Fruit fly (Drosophila melanogaster) whole organism, embryonic: ENCODE data around the gene zye.

Experiments used
- Adf1 ChIP-seq: fragments of 200-800 bp; sonication (Bioruptor generic); IDR thresholded peaks from 2 replicates; pipeline ENCODE4 v1.3.6; 2022; ENCODE audit warnings: missing biosample characterization, missing genetic modification characterization
- Aef1 ChIP-seq: fragments of 200-800 bp; sonication (Bioruptor generic); IDR thresholded peaks from 3 replicates; pipeline ENCODE4 v1.3.6; 2022; ENCODE audit warnings: missing biosample characterization, missing genetic modification characterization
- Awh ChIP-seq: fragments of 200-800 bp; sonication (Bioruptor generic); IDR thresholded peaks from 2 replicates; pipeline ENCODE4, ENCODE4 v1.3.6; 2022; ENCODE audit warnings: missing biosample characterization, missing genetic modification characterization
- Bteb2 ChIP-seq: fragments of 200-800 bp; sonication (Bioruptor generic); optimal IDR thresholded peaks from 2 replicates; lab custom pipeline; 2016; ENCODE audit warnings: missing biosample characterization, missing genetic modification characterization
- CG10366 ChIP-seq: fragments of 200-800 bp; sonication (Bioruptor generic); IDR thresholded peaks from 2 replicates; pipeline ENCODE4 v1.3.6; 2022; ENCODE audit warnings: missing biosample characterization, missing genetic modification characterization
- CG10462 ChIP-seq: fragments of 200-800 bp; sonication (Bioruptor generic); optimal IDR thresholded peaks from 2 replicates; lab custom pipeline; 2016; ENCODE audit warnings: missing biosample characterization, missing genetic modification characterization
- CG11504 ChIP-seq: fragments of 200-800 bp; sonication (Bioruptor generic); optimal IDR thresholded peaks from 3 replicates; lab custom pipeline; 2019; ENCODE audit warnings: missing biosample characterization, mild to moderate bottlenecking, missing genetic modification characterization, moderate library complexity
- CG12299 ChIP-seq: fragments of 200-800 bp; sonication (Bioruptor generic); optimal IDR thresholded peaks from 2 replicates; lab custom pipeline; 2018; ENCODE audit warnings: missing biosample characterization, mild to moderate bottlenecking, missing genetic modification characterization
- CG13775 ChIP-seq: fragments of 200-800 bp; sonication (Bioruptor generic); optimal IDR thresholded peaks from 3 replicates; lab custom pipeline; 2017; ENCODE audit warnings: missing biosample characterization, mild to moderate bottlenecking, missing genetic modification characterization
- CG14860 ChIP-seq: fragments of 200-800 bp; sonication (Bioruptor generic); IDR thresholded peaks from 3 replicates; pipeline ENCODE4 v1.3.6; 2022; ENCODE audit warnings: missing biosample characterization, missing genetic modification characterization; ENCODE audit not compliant: partially characterized antibody
- CG15696 ChIP-seq: fragments of 200-800 bp; sonication (Bioruptor generic); optimal IDR thresholded peaks from 2 replicates; lab custom pipeline; 2019; ENCODE audit warnings: missing biosample characterization, mild to moderate bottlenecking, missing genetic modification characterization, moderate library complexity
- CG16779 ChIP-seq: fragments of 200-800 bp; sonication (Bioruptor generic); IDR thresholded peaks from 2 replicates; pipeline ENCODE4 v1.3.6; 2022; ENCODE audit warnings: missing biosample characterization, missing genetic modification characterization
- CG18599 ChIP-seq: fragments of 200-800 bp; sonication (Bioruptor generic); optimal IDR thresholded peaks from 3 replicates; lab custom pipeline; 2017; ENCODE audit warnings: missing biosample characterization, missing genetic modification characterization, mild to moderate bottlenecking, moderate library complexity, missing genetic modification reagents
- CG18619 ChIP-seq: fragments of 200-800 bp; sonication (Bioruptor generic); optimal IDR thresholded peaks from 3 replicates; lab custom pipeline; 2017; ENCODE audit warnings: missing biosample characterization, mild to moderate bottlenecking, missing genetic modification characterization
- CG2116 ChIP-seq: fragments of 200-800 bp; sonication (Bioruptor generic); optimal IDR thresholded peaks from 3 replicates; lab custom pipeline; 2018; ENCODE audit warnings: missing biosample characterization, mild to moderate bottlenecking, missing genetic modification characterization
- CG30020 ChIP-seq: fragments of 200-800 bp; optimal IDR thresholded peaks from 2 replicates; lab custom pipeline; 2019; ENCODE audit warnings: missing biosample characterization, mild to moderate bottlenecking, missing genetic modification characterization, moderate library complexity
- CG30431 ChIP-seq: fragments of 200-800 bp; sonication (Bioruptor generic); optimal IDR thresholded peaks from 2 replicates; lab custom pipeline; 2017; ENCODE audit warnings: missing biosample characterization, missing genetic modification characterization
- CG31441 ChIP-seq: fragments of 200-800 bp; sonication (Bioruptor generic); IDR thresholded peaks from 2 replicates; pipeline ENCODE4 v1.3.6; 2022; ENCODE audit warnings: missing biosample characterization, missing genetic modification characterization
- CG32767 ChIP-seq: fragments of 200-800 bp; sonication (Bioruptor generic); IDR thresholded peaks from 2 replicates; pipeline ENCODE4 v1.3.6; 2022; ENCODE audit warnings: missing biosample characterization, missing genetic modification characterization
- CG6683 ChIP-seq: fragments of 200-800 bp; sonication (Bioruptor generic); optimal IDR thresholded peaks from 2 replicates; lab custom pipeline; 2017; ENCODE audit warnings: missing biosample characterization, mild to moderate bottlenecking, missing genetic modification characterization, missing genetic modification reagents
- CG7372 ChIP-seq: fragments of 200-800 bp; sonication (Bioruptor generic); IDR thresholded peaks from 2 replicates; pipeline ENCODE4 v1.3.6; 2022; ENCODE audit warnings: missing biosample characterization, missing genetic modification characterization
- CG9876 ChIP-seq: fragments of 200-800 bp; sonication (Bioruptor generic); optimal IDR thresholded peaks from 2 replicates; lab custom pipeline; 2016; ENCODE audit warnings: missing biosample characterization, missing genetic modification characterization
- CG9932 ChIP-seq: fragments of 200-800 bp; sonication (Bioruptor generic); IDR thresholded peaks from 2 replicates; pipeline ENCODE4 v1.3.6; 2022; ENCODE audit warnings: missing biosample characterization, missing genetic modification characterization
- CTCF ChIP-seq: fragments of 200-800 bp; sonication (Bioruptor generic); optimal IDR thresholded peaks from 2 replicates; lab custom pipeline; 2017; ENCODE audit warnings: missing biosample characterization, mild to moderate bottlenecking, missing genetic modification characterization, moderate library complexity
- Dip3 ChIP-seq: fragments of 200-800 bp; sonication (Bioruptor generic); optimal IDR thresholded peaks from 3 replicates; lab custom pipeline; 2016; ENCODE audit warnings: missing biosample characterization, missing genetic modification characterization
- Dref ChIP-seq: fragments of 200-800 bp; sonication (Bioruptor generic); IDR thresholded peaks from 2 replicates; pipeline ENCODE4 v1.3.6; 2022; ENCODE audit warnings: missing biosample characterization, missing genetic modification characterization
- Hr78 ChIP-seq, 2 experiments: fragments of 200-800 bp in 1 of 2; fragments of >200 bp in 1 of 2; sonication (Bioruptor generic) in 1 of 2; optimal IDR thresholded peaks; 2 replicates each; lab custom pipeline; 2017 to 2019; ENCODE audit warnings: missing biosample characterization in 2 of 2, missing genetic modification characterization in 2 of 2, mild to moderate bottlenecking in 1 of 2, moderate library complexity in 1 of 2
- MBD-R2 ChIP-seq: fragments of 200-800 bp; sonication (Bioruptor generic); IDR thresholded peaks from 2 replicates; pipeline ENCODE4 v1.3.6; 2022; ENCODE audit warnings: missing biosample characterization, missing genetic modification characterization
- Max ChIP-seq: fragments of 200-800 bp; sonication (Bioruptor generic); optimal IDR thresholded peaks from 2 replicates; lab custom pipeline; 2016; ENCODE audit warnings: missing biosample characterization, mild to moderate bottlenecking, missing genetic modification characterization
- Meics ChIP-seq: fragments of 200-800 bp; sonication (Bioruptor generic); optimal IDR thresholded peaks from 2 replicates; lab custom pipeline; 2017; ENCODE audit warnings: missing biosample characterization, mild to moderate bottlenecking, missing genetic modification characterization
- Nf-YA ChIP-seq: fragments of 200-800 bp; sonication (Bioruptor generic); IDR thresholded peaks from 2 replicates; pipeline ENCODE4 v1.3.6; 2022; ENCODE audit warnings: missing biosample characterization, missing genetic modification characterization
- Oaz ChIP-seq: fragments of 200-800 bp; sonication (Bioruptor generic); IDR thresholded peaks from 2 replicates; pipeline ENCODE4 v1.3.6; 2022; ENCODE audit warnings: missing biosample characterization, missing genetic modification characterization
- Optix ChIP-seq: fragments of 200-800 bp; sonication (Bioruptor generic); IDR thresholded peaks from 3 replicates; pipeline ENCODE4 v1.3.6; 2022; ENCODE audit warnings: missing biosample characterization, missing genetic modification characterization
- Vsx1 ChIP-seq: fragments of 200-800 bp; sonication (Bioruptor generic); optimal IDR thresholded peaks from 2 replicates; lab custom pipeline; 2017; ENCODE audit warnings: missing biosample characterization, mild to moderate bottlenecking, missing genetic modification characterization, missing genetic modification reagents
- Xbp1 ChIP-seq: fragments of 200-800 bp; sonication (Bioruptor generic); optimal IDR thresholded peaks from 3 replicates; lab custom pipeline; 2016; ENCODE audit warnings: missing biosample characterization, mild to moderate bottlenecking, missing genetic modification characterization
- Xrp1 ChIP-seq: fragments of 200-800 bp; sonication (Bioruptor generic); IDR thresholded peaks from 2 replicates; pipeline ENCODE4 v1.3.6; 2022; ENCODE audit warnings: missing biosample characterization, missing genetic modification characterization
- btn ChIP-seq: fragments of 200-800 bp; sonication (Bioruptor generic); optimal IDR thresholded peaks from 2 replicates; lab custom pipeline; 2016; ENCODE audit warnings: missing biosample characterization, missing genetic modification characterization
- crol ChIP-seq: fragments of 200-800 bp; sonication (Bioruptor generic); IDR thresholded peaks from 2 replicates; pipeline ENCODE4 v1.3.6; 2022; ENCODE audit warnings: missing biosample characterization, missing genetic modification characterization
- eyg ChIP-seq: fragments of 200-800 bp; sonication (Bioruptor generic); optimal IDR thresholded peaks from 3 replicates; lab custom pipeline; 2016; ENCODE audit warnings: missing biosample characterization, missing genetic modification characterization
- fd102C ChIP-seq: fragments of 200-800 bp; sonication (Bioruptor generic); optimal IDR thresholded peaks from 2 replicates; lab custom pipeline; 2018; ENCODE audit warnings: missing biosample characterization, mild to moderate bottlenecking, missing genetic modification characterization, moderate library complexity
- fru ChIP-seq: fragments of >200 bp; optimal IDR thresholded peaks from 2 replicates; lab custom pipeline; 2017
- fu2 ChIP-seq: fragments of 200-800 bp; sonication (Bioruptor generic); optimal IDR thresholded peaks from 2 replicates; lab custom pipeline; 2016; ENCODE audit warnings: missing biosample characterization, missing genetic modification characterization
- hth ChIP-seq: fragments of >200 bp; optimal IDR thresholded peaks from 2 replicates; lab custom pipeline; 2017; ENCODE audit warnings: inconsistent platforms
- jigr1 ChIP-seq: fragments of 200-800 bp; sonication (Bioruptor generic); IDR thresholded peaks from 3 replicates; pipeline ENCODE4 v1.3.6; 2022; ENCODE audit warnings: missing biosample characterization, missing genetic modification characterization
- lmd ChIP-seq: fragments of 200-800 bp; sonication (Bioruptor generic); IDR thresholded peaks from 2 replicates; pipeline ENCODE4 v1.3.6; 2022; ENCODE audit warnings: missing biosample characterization, missing genetic modification characterization
- mld ChIP-seq: fragments of 200-800 bp; sonication (Bioruptor generic); IDR thresholded peaks from 3 replicates; pipeline ENCODE4 v1.3.6; 2022; ENCODE audit warnings: missing biosample characterization, missing genetic modification characterization; ENCODE audit not compliant: partially characterized antibody
- ranshi ChIP-seq: fragments of 200-800 bp; sonication (Bioruptor generic); IDR thresholded peaks from 2 replicates; pipeline ENCODE4 v1.3.6; 2022; ENCODE audit warnings: missing biosample characterization, missing genetic modification characterization
- sr ChIP-seq: fragments of 200-800 bp; sonication (Bioruptor generic); IDR thresholded peaks from 3 replicates; pipeline ENCODE4 v1.3.6; 2022; ENCODE audit warnings: missing biosample characterization, missing genetic modification characterization
- ssp ChIP-seq: fragments of 200-800 bp; sonication (Bioruptor generic); IDR thresholded peaks from 2 replicates; pipeline ENCODE4 v1.3.6; 2022; ENCODE audit warnings: missing biosample characterization, missing genetic modification characterization
- ttk ChIP-seq: fragments of 200-800 bp; sonication (Bioruptor generic); IDR thresholded peaks from 2 replicates; pipeline ENCODE4 v2.1.2; 2022; ENCODE audit warnings: missing biosample characterization, missing genetic modification characterization
- wdn ChIP-seq: fragments of 200-800 bp; sonication (Bioruptor generic); IDR thresholded peaks from 2 replicates; pipeline ENCODE4 v1.3.6; 2022; ENCODE audit warnings: missing biosample characterization, missing genetic modification characterization

The zye gene

DNA sequence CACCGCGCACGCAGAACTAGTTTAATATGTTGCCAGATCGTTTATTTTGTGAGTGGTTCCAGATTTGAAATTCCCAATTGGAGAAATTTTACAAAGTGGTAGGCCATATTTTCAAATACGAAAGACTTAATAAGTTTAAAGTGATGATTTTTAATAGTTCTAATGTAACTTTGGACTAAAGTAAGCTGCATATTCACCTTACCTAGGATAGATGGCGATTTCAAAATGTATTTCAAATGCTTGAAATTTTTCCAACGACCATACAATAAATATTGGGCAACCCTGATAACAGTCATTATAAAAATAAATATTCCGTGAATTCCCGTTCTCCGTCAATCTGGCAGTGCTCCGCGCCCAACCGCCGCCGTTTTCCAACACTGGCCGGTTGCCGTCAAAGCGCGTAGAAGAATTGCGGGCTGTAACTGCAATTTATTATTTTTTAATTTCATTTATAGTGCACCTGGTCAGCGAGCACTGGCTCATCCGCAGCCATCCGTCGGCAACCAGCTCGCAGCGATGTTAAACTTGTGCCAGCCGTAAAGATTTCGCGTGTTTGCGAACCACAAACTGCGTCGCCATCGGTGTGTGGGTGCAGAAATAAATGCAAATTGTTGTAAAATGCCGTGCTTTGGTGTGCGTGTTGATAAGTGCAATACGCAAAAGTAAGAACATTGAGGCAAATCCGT lies 37.4 kb upstream of the zye start, which contains the start of the genes Ide and RhoBTB (continued):
- TF ChIP-seq Max: peak; percentile 79
- peak; percentile 32; the same call in 1 of the 2 replicates for TF ChIP-seq Adf1 (GFP tag; lab: Robert Waterston, UW)
- peak; percentile 89 for TF ChIP-seq CG31441 (GFP tag; lab: Robert Waterston, UW)
- 0 out of 2 replicates have a peak, but pooled peaks have one; percentile 13 for TF ChIP-seq Awh (GFP tag; lab: Robert Waterston, UW)
- peak; percentile 54; the same call in 1 of the 2 replicates for TF ChIP-seq Xrp1 (GFP tag; lab: Robert Waterston, UW)
- TF ChIP-seq CG18599: peak; percentile 80
- TF ChIP-seq Hr78 (GFP tag; optimal IDR thresholded peaks at IDR 0.05; lab: Kevin White, UChicago): no peak
- peak; percentile 88 for TF ChIP-seq Xbp1
- peak; percentile 85 for TF ChIP-seq lmd
- no peak for TF ChIP-seq CG16779 (GFP tag; lab: Robert Waterston, UW)
- TF ChIP-seq CG15696 (tag; lab: Kevin White, UChicago): peak; percentile 72
- peak; percentile 30 for TF ChIP-seq CTCF (GFP tag; lab: Kevin White, UChicago)
- TF ChIP-seq ssp: peak; percentile 67; the same call in 1 of the 2 replicates
- peak; percentile 12 for TF ChIP-seq btn (GFP tag; lab: Kevin White, UChicago)
- peak; percentile 93 for TF ChIP-seq Dip3
- no peak for TF ChIP-seq Optix (GFP tag; lab: Robert Waterston, UW)
- peak; percentile 75 for TF ChIP-seq eyg (GFP tag; lab: Kevin White, UChicago)
- no peak for TF ChIP-seq sr
- peak; percentile 92 for TF ChIP-seq fu2 (GFP tag; lab: Kevin White, UChicago)
- TF ChIP-seq Dref (GFP tag; lab: Robert Waterston, UW): peak; percentile 44
- TF ChIP-seq CG30431 (GFP tag; lab: Kevin White, UChicago): peak; percentile 56
- peak; percentile 56 for TF ChIP-seq Oaz (GFP tag; lab: Robert Waterston, UW)
- TF ChIP-seq fru (lab: Kevin White, UChicago): no peak
- peak; percentile 6 for TF ChIP-seq CG6683 (GFP tag; lab: Kevin White, UChicago)
- TF ChIP-seq hth: no peak
- TF ChIP-seq CG10366 (GFP tag; lab: Robert Waterston, UW): 0 out of 2 replicates have a peak, but pooled peaks have one; percentile 62
- TF ChIP-seq Nf-YA: no peak
- peak; percentile 84 for TF ChIP-seq CG13775
- peak; percentile 36; the same call in 1 of the 2 replicates for TF ChIP-seq crol (GFP tag; lab: Robert Waterston, UW)
- peak; percentile 66 for TF ChIP-seq CG30020 (tag; lab: Kevin White, UChicago)
- TF ChIP-seq wdn (GFP tag; lab: Robert Waterston, UW): peak; percentile 48; the same call in 1 of the 2 replicates
- TF ChIP-seq MBD-R2 (GFP tag; lab: Robert Waterston, UW): peak; percentile 51
- no peak for TF ChIP-seq fd102C
- peak; percentile 15; the same call in 1 of the 3 replicates for TF ChIP-seq jigr1
- TF ChIP-seq CG7372 (GFP tag; lab: Robert Waterston, UW): peak; percentile 85
- TF ChIP-seq CG11504 (tag; lab: Kevin White, UChicago): no peak
- no peak for TF ChIP-seq CG32767 (GFP tag; lab: Robert Waterston, UW)
- TF ChIP-seq Vsx1 (GFP tag; lab: Kevin White, UChicago): no peak
- TF ChIP-seq CG9932 (GFP tag; lab: Robert Waterston, UW): peak; percentile 94
- TF ChIP-seq Bteb2 (GFP tag; lab: Kevin White, UChicago): peak; percentile 76
- TF ChIP-seq CG12299 (tag; lab: Kevin White, UChicago): peak; percentile 27
- TF ChIP-seq CG14860 (GFP tag; lab: Robert Waterston, UW): no peak
- peak; percentile 79 for TF ChIP-seq CG2116 (GFP tag; lab: Kevin White, UChicago)
- no peak for TF ChIP-seq mld
- TF ChIP-seq Meics (GFP tag; lab: Kevin White, UChicago): peak; percentile 71
- TF ChIP-seq CG10462: peak; percentile 63
- TF ChIP-seq CG18619 (GFP tag; lab: Kevin White, UChicago): peak; percentile 80
- peak; percentile 85 for TF ChIP-seq CG9876 (GFP tag; lab: Kevin White, UChicago)
- TF ChIP-seq ranshi (GFP tag; lab: Robert Waterston, UW): peak; percentile 74; the same call in 1 of the 2 replicates
- peak; percentile 78 for TF ChIP-seq Aef1 (GFP tag; lab: Robert Waterston, UW)
- peak; percentile 53 for TF ChIP-seq ttk (GFP tag; lab: Robert Waterston, UW)
